Worm (Caenorhabditis elegans) whole organism, midembryonic: ENCODE measurements around the gene qui-1.
"Not testable (repeated sequence)": the region's sequence is repeated elsewhere in the genome, so short reads cannot be mapped to it uniquely, and the experiment has no call there.

Experiments used
- flt-1 ChIP-seq: fragments of 200-800 bp; sonication (Bioruptor generic); IDR thresholded peaks from 2 replicates; pipeline ENCODE4 v1.3.6; 2022; ENCODE audit warnings: missing genetic modification characterization, missing compliant biosample characterization
- ztf-23 ChIP-seq: fragments of 200-800 bp; sonication (Bioruptor generic); IDR thresholded peaks from 2 replicates; pipeline ENCODE4 v1.3.6; 2022; ENCODE audit warnings: missing genetic modification reagents, missing genetic modification characterization, missing compliant biosample characterization

DNA sequence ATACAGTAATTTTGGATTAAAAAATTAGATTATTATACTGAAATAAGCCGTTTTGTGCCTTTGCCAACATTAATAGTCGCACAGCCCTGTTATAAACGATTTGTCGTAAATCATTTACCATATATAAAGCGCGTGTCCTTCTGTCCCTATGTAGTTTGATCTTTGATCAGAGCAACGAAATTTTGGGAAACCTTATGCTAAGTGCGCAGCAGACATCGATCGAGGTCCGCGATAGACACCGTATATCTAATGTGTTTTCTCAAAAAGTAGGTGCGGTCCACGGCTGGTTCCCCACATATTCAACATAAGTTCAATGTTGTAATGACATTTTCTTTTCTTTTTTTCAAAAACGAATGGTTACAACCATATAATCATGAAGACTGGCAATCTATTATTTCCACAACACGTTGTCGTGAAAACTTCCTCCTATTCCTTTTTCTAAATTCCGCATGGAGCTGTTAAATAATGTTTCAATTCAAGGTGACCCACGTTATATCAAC lies 26.9 kb downstream of the qui-1 start, which contains the start of gene sru-9:
- not testable (repeated sequence) for TF ChIP-seq flt-1; ztf-23 (GFP tag; lab: Robert Waterston, UW)
